Worm (Caenorhabditis elegans) whole organism, late embryonic: ENCODE results near the gene F58G6.3.
A peak's percentile ranks its signal among the peaks of the same experiment; 100 is the strongest.

Source experiments
- C08G9.2 ChIP-seq: sonication (generic microtip); optimal IDR thresholded peaks from 2 replicates; lab custom pipeline; 2016; ENCODE audit warnings: mild to moderate bottlenecking, missing genetic modification characterization, moderate library complexity, missing compliant biosample characterization
- K02D7.2 ChIP-seq: sonication (generic microtip); optimal IDR thresholded peaks from 2 replicates; lab custom pipeline; 2017; ENCODE audit warnings: mild to moderate bottlenecking, missing genetic modification characterization, missing compliant biosample characterization
- Y22D7AL.16 ChIP-seq: sonication (generic microtip); optimal IDR thresholded peaks from 2 replicates; lab custom pipeline; 2016; ENCODE audit warnings: missing genetic modification characterization, missing compliant biosample characterization
- ahr-1 ChIP-seq: sonication (generic microtip); optimal IDR thresholded peaks from 2 replicates; lab custom pipeline; 2016; ENCODE audit warnings: missing genetic modification characterization, missing compliant biosample characterization
- ama-1 ChIP-seq: fragments of 150-350 bp; optimal IDR thresholded peaks from 2 replicates; lab custom pipeline; 2014
- ceh-14 ChIP-seq: sonication (generic microtip); optimal IDR thresholded peaks from 2 replicates; lab custom pipeline; 2016; ENCODE audit warnings: missing genotype, missing genetic modification characterization, missing compliant biosample characterization
- ceh-19 ChIP-seq: fragments of 200-800 bp; sonication (Bioruptor generic); optimal IDR thresholded peaks from 2 replicates; lab custom pipeline; 2018; ENCODE audit warnings: mild to moderate bottlenecking, missing genetic modification characterization, missing compliant biosample characterization
- ceh-2 ChIP-seq: sonication (generic microtip); optimal IDR thresholded peaks from 2 replicates; lab custom pipeline; 2016; ENCODE audit warnings: missing genotype, missing genetic modification characterization, missing compliant biosample characterization
- ceh-24 ChIP-seq: sonication (generic microtip); optimal IDR thresholded peaks from 2 replicates; lab custom pipeline; 2016; ENCODE audit warnings: mild to moderate bottlenecking, missing genetic modification characterization, missing compliant biosample characterization
- ceh-30 ChIP-seq: fragments of 150-350 bp; optimal IDR thresholded peaks from 2 replicates; lab custom pipeline; 2014; ENCODE audit warnings: missing biosample characterization, missing genetic modification characterization
- ceh-34 ChIP-seq: sonication (generic microtip); optimal IDR thresholded peaks from 2 replicates; lab custom pipeline; 2016; ENCODE audit warnings: mild to moderate bottlenecking, missing genetic modification characterization, missing compliant biosample characterization
- ceh-45 ChIP-seq: fragments of 200-800 bp; sonication (Bioruptor generic); IDR thresholded peaks from 2 replicates; pipeline ENCODE4 v1.3.6; 2022; ENCODE audit warnings: missing genetic modification reagents, missing genetic modification characterization, missing compliant biosample characterization
- che-1 ChIP-seq: sonication (generic microtip); optimal IDR thresholded peaks from 2 replicates; lab custom pipeline; 2016; ENCODE audit warnings: mild to moderate bottlenecking, missing genetic modification characterization, missing compliant biosample characterization
- dmd-4 ChIP-seq: sonication (generic microtip); optimal IDR thresholded peaks from 2 replicates; lab custom pipeline; 2016; ENCODE audit warnings: borderline replicate concordance, missing genetic modification characterization, missing compliant biosample characterization
- dve-1 ChIP-seq: sonication (generic microtip); optimal IDR thresholded peaks from 2 replicates; lab custom pipeline; 2017; ENCODE audit warnings: antibody characterized with exemption, mild to moderate bottlenecking, missing genetic modification characterization, missing compliant biosample characterization
- eyg-1 ChIP-seq: sonication (generic microtip); optimal IDR thresholded peaks from 2 replicates; lab custom pipeline; 2016; ENCODE audit warnings: missing genotype, missing genetic modification characterization, missing compliant biosample characterization
- fkh-10 ChIP-seq: fragments of 150-350 bp; optimal IDR thresholded peaks from 2 replicates; lab custom pipeline; 2014; ENCODE audit warnings: missing biosample characterization, missing genetic modification reagents, missing genetic modification characterization
- hlh-15 ChIP-seq: sonication (generic microtip); optimal IDR thresholded peaks from 2 replicates; lab custom pipeline; 2016; ENCODE audit warnings: missing genetic modification characterization, missing compliant biosample characterization
- hlh-30 ChIP-seq: sonication (generic microtip); optimal IDR thresholded peaks from 2 replicates; lab custom pipeline; 2017; ENCODE audit warnings: antibody characterized with exemption, missing genetic modification characterization, missing compliant biosample characterization; ENCODE audit not compliant: insufficient read depth
- hlh-8 ChIP-seq: sonication (generic microtip); optimal IDR thresholded peaks from 2 replicates; lab custom pipeline; 2016; ENCODE audit warnings: missing genotype, missing genetic modification characterization, missing compliant biosample characterization
- lim-6 ChIP-seq: sonication (generic microtip); optimal IDR thresholded peaks from 2 replicates; lab custom pipeline; 2016; ENCODE audit warnings: missing genetic modification characterization, missing compliant biosample characterization
- madf-2 ChIP-seq: sonication (generic microtip); optimal IDR thresholded peaks from 2 replicates; lab custom pipeline; 2017; ENCODE audit warnings: missing genetic modification characterization, missing compliant biosample characterization
- nhr-232 ChIP-seq: sonication (generic microtip); optimal IDR thresholded peaks from 2 replicates; lab custom pipeline; 2016; ENCODE audit warnings: missing genetic modification characterization, missing compliant biosample characterization
- npax-4 ChIP-seq: sonication (generic microtip); optimal IDR thresholded peaks from 2 replicates; lab custom pipeline; 2016; ENCODE audit warnings: missing genetic modification characterization, missing compliant biosample characterization
- odd-2 ChIP-seq: sonication (generic microtip); optimal IDR thresholded peaks from 2 replicates; lab custom pipeline; 2017; ENCODE audit warnings: antibody characterized with exemption, mild to moderate bottlenecking, missing genetic modification characterization, missing compliant biosample characterization
- pag-3 ChIP-seq: sonication (generic microtip); optimal IDR thresholded peaks from 2 replicates; lab custom pipeline; 2016; ENCODE audit warnings: missing compliant biosample characterization, missing genetic modification characterization, borderline replicate concordance
- pat-9 ChIP-seq: fragments of 200-800 bp; sonication (Bioruptor generic); optimal IDR thresholded peaks from 2 replicates; lab custom pipeline; 2018; ENCODE audit warnings: mild to moderate bottlenecking, missing genetic modification characterization, moderate library complexity, missing compliant biosample characterization
- pax-1 ChIP-seq: fragments of 150-350 bp; optimal IDR thresholded peaks from 2 replicates; lab custom pipeline; 2014; ENCODE audit warnings: missing biosample characterization, missing genetic modification characterization
- pha-2 ChIP-seq: sonication (generic microtip); optimal IDR thresholded peaks from 2 replicates; lab custom pipeline; 2017; ENCODE audit warnings: mild to moderate bottlenecking, missing genetic modification characterization, missing compliant biosample characterization
- pha-4 ChIP-seq: fragments of 150-350 bp; optimal IDR thresholded peaks from 2 replicates; lab custom pipeline; 2018; ENCODE audit warnings: missing biosample characterization, missing genetic modification reagents, missing genetic modification characterization
- ref-2 ChIP-seq: sonication (generic microtip); optimal IDR thresholded peaks from 2 replicates; lab custom pipeline; 2016; ENCODE audit warnings: missing genetic modification characterization, missing compliant biosample characterization
- syd-9 ChIP-seq: sonication (generic microtip); optimal IDR thresholded peaks from 2 replicates; lab custom pipeline; 2016; ENCODE audit warnings: mild to moderate bottlenecking, missing genetic modification characterization, moderate library complexity, missing compliant biosample characterization
- tbx-2 ChIP-seq: sonication (generic microtip); optimal IDR thresholded peaks from 2 replicates; lab custom pipeline; 2016; ENCODE audit warnings: missing genetic modification characterization, missing compliant biosample characterization
- unc-42 ChIP-seq: sonication (generic microtip); optimal IDR thresholded peaks from 2 replicates; lab custom pipeline; 2016; ENCODE audit warnings: missing genotype, missing genetic modification characterization, missing compliant biosample characterization
- unc-86 ChIP-seq: sonication (generic microtip); optimal IDR thresholded peaks from 2 replicates; lab custom pipeline; 2016; ENCODE audit warnings: missing genetic modification characterization, missing compliant biosample characterization

The F58G6.3 gene

ce11 chrIV:9632966-9633494, 20.3 kb upstream of the F58G6.3 start:
- no peak for TF ChIP-seq dmd-4 (tag; lab: Kevin White, UChicago)
- TF ChIP-seq ama-1 (lab: Kevin White, UChicago): no peak
- no peak for TF ChIP-seq hlh-15 (tag; lab: Kevin White, UChicago)
- no peak for TF ChIP-seq C08G9.2
- no peak for TF ChIP-seq che-1 (tag; lab: Kevin White, UChicago)
- TF ChIP-seq ceh-19: no peak
- no peak for TF ChIP-seq unc-86 (tag; lab: Kevin White, UChicago)
- TF ChIP-seq K02D7.2 (tag; lab: Kevin White, UChicago): no peak
- no peak for TF ChIP-seq npax-4 (tag; lab: Kevin White, UChicago)

- TF ChIP-seq npax-4 (tag; lab: Kevin White, UChicago) (no peak), unc-86 (tag; lab: Kevin White, UChicago) (no peak), pha-2 (no peak), nhr-232 (tag; lab: Kevin White, UChicago) (no peak), ceh-34 (tag; lab: Kevin White, UChicago) (no peak), K02D7.2 (tag; lab: Kevin White, UChicago) (no peak), pag-3 (tag; lab: Kevin White, UChicago) (no peak), ref-2 (no peak), che-1 (tag; lab: Kevin White, UChicago) (no peak), hlh-8 (no peak), dve-1 (tag; lab: Kevin White, UChicago) (no peak), unc-42 (tag; lab: Kevin White, UChicago) (no peak), ceh-30 (tag; lab: Kevin White, UChicago) (no peak), fkh-10 (GFP tag; lab: Kevin White, UChicago) (no peak), lim-6 (tag; lab: Kevin White, UChicago) (no peak)
Measured at ce11 chrIV:9633889-9634288, 19.4 kb upstream of the F58G6.3 start.

- TF ChIP-seq hlh-30 (tag; lab: Kevin White, UChicago) (no peak), K02D7.2 (tag; lab: Kevin White, UChicago) (no peak), ceh-24 (tag; lab: Kevin White, UChicago) (no peak), ceh-2 (tag; lab: Kevin White, UChicago) (no peak), pat-9 (tag; lab: Kevin White, UChicago) (no peak), ahr-1 (tag; lab: Kevin White, UChicago) (no peak), odd-2 (no peak), npax-4 (tag; lab: Kevin White, UChicago) (no peak), eyg-1 (tag; lab: Kevin White, UChicago) (no peak), madf-2 (tag; lab: Kevin White, UChicago) (no peak), pha-4 (tag; lab: Kevin White, UChicago) (no peak)
Measured at ce11 chrIV:9634848-9635247, 18.5 kb upstream of the F58G6.3 start, which contains the start of gene mca-1. mca-1 (minus strand) TSS chrIV:9634948.

- TF ChIP-seq ceh-14: peak; percentile 15
- TF ChIP-seq unc-42 (tag; lab: Kevin White, UChicago): no peak
Measured at ce11 chrIV:9641925-9642324, 11.4 kb upstream of the F58G6.3 start, which contains the start of gene del-2. del-2 (minus strand) TSS chrIV:9642025.

- TF ChIP-seq npax-4 (tag; lab: Kevin White, UChicago): no peak
- no peak for TF ChIP-seq Y22D7AL.16
- TF ChIP-seq pax-1 (tag; lab: Kevin White, UChicago): no peak
- TF ChIP-seq syd-9 (tag; lab: Kevin White, UChicago): no peak
- no peak for TF ChIP-seq tbx-2 (tag; lab: Kevin White, UChicago)
- TF ChIP-seq madf-2 (tag; lab: Kevin White, UChicago): no peak
- TF ChIP-seq ceh-45: no peak
Measured at ce11 chrIV:9643188-9643587, 10.1 kb upstream of the F58G6.3 start, which contains the start of gene degl-2. degl-2 (plus strand) TSS chrIV:9643488.
